Fruit fly (Drosophila melanogaster) whole organism: ENCODE results near the gene Dnaaf6.

Source experiments
- CG8478 ChIP-seq: fragments of >200 bp; optimal IDR thresholded peaks from 2 replicates; lab custom pipeline; 2018; ENCODE audit warnings: inconsistent platforms
- Dll ChIP-seq: fragments of >200 bp; optimal IDR thresholded peaks from 2 replicates; lab custom pipeline; 2017
- EcR ChIP-seq, 2 experiments: fragments of >200 bp; optimal IDR thresholded peaks; 2 replicates each; lab custom pipeline; 2017; ENCODE audit warnings: missing biosample characterization in 2 of 2, missing genetic modification characterization in 2 of 2, missing genetic modification reagents in 2 of 2
- pan ChIP-seq: fragments of >200 bp; optimal IDR thresholded peaks from 2 replicates; lab custom pipeline; 2017
- psq ChIP-seq: fragments of >200 bp; optimal IDR thresholded peaks from 2 replicates; lab custom pipeline; 2017
- usp ChIP-seq: fragments of >200 bp; optimal IDR thresholded peaks from 2 replicates; lab custom pipeline; 2017; ENCODE audit warnings: missing biosample characterization, missing genetic modification characterization, mixed read lengths

The Dnaaf6 gene

dm6 chr3L:14684468-14684867, at the start of gene Dnaaf6:
TSS of gene Dnaaf6 (plus strand) at chr3L:14684768.
- TF ChIP-seq CG8478 (lab: Kevin White, UChicago) (no peak), pan (lab: Kevin White, UChicago) (no peak), Dll (no peak), usp (GFP tag; lab: Kevin White, UChicago) (no peak), psq (lab: Kevin White, UChicago) (no peak), EcR (GFP tag; optimal IDR thresholded peaks at IDR 0.05; lab: Kevin White, UChicago) (no peak)

dm6 chr3L:14634773-14635563, 49.6 kb upstream of the Dnaaf6 start:
- TF ChIP-seq EcR (GFP tag; optimal IDR thresholded peaks at IDR 0.05; lab: Kevin White, UChicago) (no peak), psq (lab: Kevin White, UChicago) (no peak), pan (lab: Kevin White, UChicago) (no peak), CG8478 (lab: Kevin White, UChicago) (no peak), Dll (no peak), usp (GFP tag; lab: Kevin White, UChicago) (no peak)

- TF ChIP-seq usp (GFP tag; lab: Kevin White, UChicago) (no peak), EcR (GFP tag; optimal IDR thresholded peaks at IDR 0.05; lab: Kevin White, UChicago) (no peak), pan (lab: Kevin White, UChicago) (no peak), psq (lab: Kevin White, UChicago) (no peak), CG8478 (lab: Kevin White, UChicago) (no peak), Dll (no peak)
Measured at dm6 chr3L:14635564-14635937, 49.0 kb upstream of the Dnaaf6 start.

- TF ChIP-seq pan (lab: Kevin White, UChicago) (no peak), Dll (peak; percentile 13)
Measured at dm6 chr3L:14636740-14637189, 47.8 kb upstream of the Dnaaf6 start.

- TF ChIP-seq psq (lab: Kevin White, UChicago) (no peak), EcR (GFP tag; optimal IDR thresholded peaks at IDR 0.05; lab: Kevin White, UChicago) (peak in 1 of 2 experiments; percentile 25)
Measured at dm6 chr3L:14637705-14638529, 46.7 kb upstream of the Dnaaf6 start.

- TF ChIP-seq usp (GFP tag; lab: Kevin White, UChicago) (no peak), Dll (no peak), pan (lab: Kevin White, UChicago) (no peak), psq (lab: Kevin White, UChicago) (no peak), CG8478 (lab: Kevin White, UChicago) (no peak), EcR (GFP tag; optimal IDR thresholded peaks at IDR 0.05; lab: Kevin White, UChicago) (no peak)
Measured at dm6 chr3L:14639778-14640177, 44.8 kb upstream of the Dnaaf6 start.

- TF ChIP-seq CG8478 (lab: Kevin White, UChicago), result no peak
- no peak for TF ChIP-seq usp (GFP tag; lab: Kevin White, UChicago)
- TF ChIP-seq pan (lab: Kevin White, UChicago), result no peak
- TF ChIP-seq Dll, result no peak
- TF ChIP-seq EcR (GFP tag; optimal IDR thresholded peaks at IDR 0.05; lab: Kevin White, UChicago), result no peak
- TF ChIP-seq psq (lab: Kevin White, UChicago), result no peak
Measured at dm6 chr3L:14640814-14641317, 43.7 kb upstream of the Dnaaf6 start.

- TF ChIP-seq EcR (GFP tag; optimal IDR thresholded peaks at IDR 0.05; lab: Kevin White, UChicago) (no peak), psq (lab: Kevin White, UChicago) (no peak), usp (GFP tag; lab: Kevin White, UChicago) (no peak), pan (lab: Kevin White, UChicago) (no peak), Dll (no peak), CG8478 (lab: Kevin White, UChicago) (no peak)
Measured at dm6 chr3L:14641969-14642485, 42.5 kb upstream of the Dnaaf6 start.

- no peak for TF ChIP-seq pan (lab: Kevin White, UChicago)
- TF ChIP-seq CG8478 (lab: Kevin White, UChicago), result no peak
- no peak for TF ChIP-seq EcR (GFP tag; optimal IDR thresholded peaks at IDR 0.05; lab: Kevin White, UChicago)
- no peak for TF ChIP-seq psq (lab: Kevin White, UChicago)
- TF ChIP-seq usp (GFP tag; lab: Kevin White, UChicago), result no peak
- TF ChIP-seq Dll, result no peak
Measured at dm6 chr3L:14642820-14643219, 41.7 kb upstream of the Dnaaf6 start.

dm6 chr3L:14643692-14644091, 40.9 kb upstream of the Dnaaf6 start:
- TF ChIP-seq Dll (no peak), EcR (GFP tag; optimal IDR thresholded peaks at IDR 0.05; lab: Kevin White, UChicago) (no peak), pan (lab: Kevin White, UChicago) (no peak), usp (GFP tag; lab: Kevin White, UChicago) (no peak), CG8478 (lab: Kevin White, UChicago) (no peak), psq (lab: Kevin White, UChicago) (no peak)

- TF ChIP-seq CG8478 (lab: Kevin White, UChicago) (no peak), pan (lab: Kevin White, UChicago) (no peak), usp (GFP tag; lab: Kevin White, UChicago) (no peak), EcR (GFP tag; optimal IDR thresholded peaks at IDR 0.05; lab: Kevin White, UChicago) (no peak), psq (lab: Kevin White, UChicago) (no peak), Dll (no peak)
Measured at dm6 chr3L:14645120-14645519, 39.4 kb upstream of the Dnaaf6 start.
